Worm (Caenorhabditis elegans) whole organism, midembryonic: Measurements from ENCODE around the gene twk-44.

Source experiments
- med-1 ChIP-seq: sonication (generic microtip); optimal IDR thresholded peaks from 2 replicates; lab custom pipeline; 2017; ENCODE audit warnings: missing genetic modification characterization, mild to moderate bottlenecking, missing compliant biosample characterization, antibody characterized with exemption, missing genetic modification reagents; ENCODE audit not compliant: insufficient read depth
- ref-1 ChIP-seq: fragments of 200-800 bp; sonication (Bioruptor generic); conservative IDR thresholded peaks from 2 replicates; pipeline ENCODE4 v1.3.6; 2022; ENCODE audit warnings: missing genetic modification reagents, missing genetic modification characterization, missing compliant biosample characterization

ce11 chrX:11605214-11605765 lies 21.6 kb downstream of the twk-44 start, which contains the start of gene ftt-2:
- TF ChIP-seq med-1 (GFP tag; lab: Kevin White, UChicago) (no peak), ref-1 (no peak)
